Fruit fly (Drosophila melanogaster): ENCODE data around the gene FER.

The FER gene

dm6 chr3R:9434543-9435407, 40.4 kb upstream of the FER start (continued):
- peak; percentile 68 for TF ChIP-seq ara (GFP tag; IDR thresholded peaks at IDR 0.05)
- peak; percentile 16 for TF ChIP-seq CG7928 (GFP tag; optimal IDR thresholded peaks at IDR 0.05)
- TF ChIP-seq D19A (tag; optimal IDR thresholded peaks at IDR 0.05) = peak; percentile 81
- TF ChIP-seq CG12155 (GFP tag; optimal IDR thresholded peaks at IDR 0.05) = peak; percentile 80
- TF ChIP-seq tap (tag; optimal IDR thresholded peaks at IDR 0.05) = peak; percentile 86
- peak; percentile 58; the same call in 2 of the 3 replicates for TF ChIP-seq croc (GFP tag; conservative IDR thresholded peaks at IDR 0.05)
- no peak for TF ChIP-seq cad (GFP tag; optimal IDR thresholded peaks at IDR 0.05)
- peak; percentile 79 for TF ChIP-seq CG6683 (GFP tag; optimal IDR thresholded peaks at IDR 0.05)
- TF ChIP-seq CG14667 (GFP tag; IDR thresholded peaks at IDR 0.05) = peak; percentile 80
- no peak for TF ChIP-seq Bgb (GFP tag; IDR thresholded peaks at IDR 0.05; ENCODE audit: partially characterized antibody)
- no peak for TF ChIP-seq pan (optimal IDR thresholded peaks at IDR 0.05)
- peak in 1 of 2 experiments; percentile 92 for TF ChIP-seq pan (GFP tag; optimal IDR thresholded peaks at IDR 0.05 in 1 of 2, IDR thresholded peaks at IDR 0.05 in 1 of 2)
- no peak for TF ChIP-seq Hr39 (optimal IDR thresholded peaks at IDR 0.05)
- peak; percentile 57; the same call in 1 of the 2 replicates for TF ChIP-seq CG17612 (GFP tag; IDR thresholded peaks at IDR 0.05)
- no peak for TF ChIP-seq pros (GFP tag; optimal IDR thresholded peaks at IDR 0.05)
- TF ChIP-seq Ptx1 (GFP tag; IDR thresholded peaks at IDR 0.05) = peak; percentile 90
- peak; percentile 35 for TF ChIP-seq grn (GFP tag; optimal IDR thresholded peaks at IDR 0.05)
- TF ChIP-seq dmrt99B (tag; optimal IDR thresholded peaks at IDR 0.05) = peak; percentile 82
- peak; percentile 89 for TF ChIP-seq lab (GFP tag; optimal IDR thresholded peaks at IDR 0.05)
- peak; percentile 45 for TF ChIP-seq btn (GFP tag; optimal IDR thresholded peaks at IDR 0.05)
- TF ChIP-seq CG8290 (GFP tag; optimal IDR thresholded peaks at IDR 0.05) = peak; percentile 54
- TF ChIP-seq CG8290 (tag; optimal IDR thresholded peaks at IDR 0.05) = peak in 1 of 2 experiments; percentile 18
- peak; percentile 76 for TF ChIP-seq nerfin-1 (tag; optimal IDR thresholded peaks at IDR 0.05)
- peak; percentile 92 for TF ChIP-seq CG17328 (GFP tag; IDR thresholded peaks at IDR 0.05)
- peak; percentile 85; the same call in 1 of the 2 replicates for TF ChIP-seq CG32767 (GFP tag; IDR thresholded peaks at IDR 0.05)
- peak; percentile 77 for TF ChIP-seq CG1602 (GFP tag; optimal IDR thresholded peaks at IDR 0.05)
- peak; percentile 93 for TF ChIP-seq CG2678 (tag; optimal IDR thresholded peaks at IDR 0.05)
- peak; percentile 25 for TF ChIP-seq cg (GFP tag; optimal IDR thresholded peaks at IDR 0.05)
- peak; percentile 41 for TF ChIP-seq CG33557 (GFP tag; optimal IDR thresholded peaks at IDR 0.05)
- peak; percentile 58 for TF ChIP-seq CG33213 (GFP tag; optimal IDR thresholded peaks at IDR 0.05)
- TF ChIP-seq CG11247 (GFP tag; IDR thresholded peaks at IDR 0.05) = peak; percentile 68
- peak; percentile 85 for TF ChIP-seq Awh (GFP tag; IDR thresholded peaks at IDR 0.05)
- no peak for TF ChIP-seq pfk (GFP tag; optimal IDR thresholded peaks at IDR 0.05)
- TF ChIP-seq CG11504 (tag; optimal IDR thresholded peaks at IDR 0.05) = peak; percentile 91
- peak; percentile 50 for TF ChIP-seq repo (GFP tag; optimal IDR thresholded peaks at IDR 0.05)
- TF ChIP-seq CG15269 (tag; optimal IDR thresholded peaks at IDR 0.05) = peak; percentile 92
- 0 out of 2 replicates have a peak, but pooled peaks have one; percentile 62 for TF ChIP-seq toy (GFP tag; IDR thresholded peaks at IDR 0.05)
- TF ChIP-seq Doc2 (GFP tag; IDR thresholded peaks at IDR 0.05) = no peak
- peak; percentile 50 for TF ChIP-seq Spps (tag; optimal IDR thresholded peaks at IDR 0.05)
- peak in 1 of 2 experiments; percentile 67 for TF ChIP-seq Hr78 (GFP tag; optimal IDR thresholded peaks at IDR 0.05)
- peak; percentile 75 for TF ChIP-seq Dad (GFP tag; optimal IDR thresholded peaks at IDR 0.05)
- TF ChIP-seq B-H2 (GFP tag; optimal IDR thresholded peaks at IDR 0.05) = no peak
- TF ChIP-seq CG18011 (GFP tag; optimal IDR thresholded peaks at IDR 0.05) = peak; percentile 52
- peak; percentile 88 for TF ChIP-seq phol (tag; optimal IDR thresholded peaks at IDR 0.05)
- peak; percentile 75 for TF ChIP-seq ssp (GFP tag; IDR thresholded peaks at IDR 0.05)
- peak; percentile 71 for TF ChIP-seq bcd (GFP tag; optimal IDR thresholded peaks at IDR 0.05)
- peak; percentile 49 for TF ChIP-seq NC2α (GFP tag; optimal IDR thresholded peaks at IDR 0.05)
- no peak for TF ChIP-seq nom (GFP tag; optimal IDR thresholded peaks at IDR 0.05)
- TF ChIP-seq az2 (GFP tag; optimal IDR thresholded peaks at IDR 0.05) = peak; percentile 82

Data from whole organism, embryonic.